Fruit fly (Drosophila melanogaster): ENCODE measurements around the gene CG4907.

CG4907 gene

DNA sequence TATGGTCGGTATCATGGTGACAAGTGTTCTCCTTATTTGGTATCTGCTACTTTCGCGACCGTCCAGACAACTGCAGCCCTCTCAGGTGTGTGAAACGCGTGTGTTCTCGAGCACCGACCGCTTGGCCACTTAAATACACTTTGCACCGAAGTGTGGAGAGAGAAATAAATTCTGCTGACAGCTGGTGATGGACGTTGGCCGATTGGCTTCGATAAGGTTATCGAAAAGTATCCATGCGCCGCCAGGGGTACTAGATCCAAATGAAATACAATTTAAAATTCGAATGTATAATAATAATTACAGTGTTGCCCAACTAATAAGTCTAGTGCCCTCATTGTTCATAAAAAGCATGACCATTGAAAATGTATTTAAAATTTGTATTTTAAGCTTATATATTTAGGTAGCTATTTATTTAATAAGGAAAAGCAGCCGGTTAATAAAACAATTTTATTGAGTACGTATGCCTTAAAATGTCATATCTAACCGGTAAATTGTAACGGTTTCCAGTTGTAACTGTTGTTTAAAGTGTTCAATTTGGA lies 24.2 kb downstream of the CG4907 start, which contains the start of the genes Gclm and CG17625:
Gclm (minus strand) TSS at position 175 of the 539 bp plus-strand sequence.
CG17625 (plus strand) TSS at position 514 of the 539 bp plus-strand sequence.
- TF ChIP-seq pan (optimal IDR thresholded peaks at IDR 0.05): no peak
- peak; percentile 60 for TF ChIP-seq br (GFP tag; optimal IDR thresholded peaks at IDR 0.05)
- peak; percentile 48 for TF ChIP-seq fru (GFP tag; optimal IDR thresholded peaks at IDR 0.05)
- TF ChIP-seq CG9705 (GFP tag; optimal IDR thresholded peaks at IDR 0.05): peak; percentile 26
- TF ChIP-seq Dif (GFP tag; optimal IDR thresholded peaks at IDR 0.05; ENCODE audit: partially characterized antibody): no peak
- TF ChIP-seq dl (GFP tag; optimal IDR thresholded peaks at IDR 0.05; ENCODE audit: insufficient read depth in 1 of 2, partially characterized antibody in 2 of 2): no peak
- no peak for TF ChIP-seq Rel (GFP tag; optimal IDR thresholded peaks at IDR 0.05)
- TF ChIP-seq Rel (tag; optimal IDR thresholded peaks at IDR 0.05): peak; percentile 57
- TF ChIP-seq Hr78 (GFP tag; optimal IDR thresholded peaks at IDR 0.05): no peak
- TF ChIP-seq sage (GFP tag; optimal IDR thresholded peaks at IDR 0.05): no peak
- TF ChIP-seq foxo (GFP tag; optimal IDR thresholded peaks at IDR 0.05): peak in 1 of 2 experiments; percentile 55
- TF ChIP-seq Myc (optimal IDR thresholded peaks at IDR 0.05): no peak
- no peak for TF ChIP-seq Jra (GFP tag; optimal IDR thresholded peaks at IDR 0.05)
- no peak for TF ChIP-seq Dfd (GFP tag; optimal IDR thresholded peaks at IDR 0.05)
- TF ChIP-seq Hnf4 (GFP tag; optimal IDR thresholded peaks at IDR 0.05): no peak
- no peak for TF ChIP-seq jim (GFP tag; optimal IDR thresholded peaks at IDR 0.05)
- no peak for TF ChIP-seq N (GFP tag; optimal IDR thresholded peaks at IDR 0.05)
- TF ChIP-seq dmrt93B (GFP tag; optimal IDR thresholded peaks at IDR 0.05): no peak
- no peak for TF ChIP-seq brk (GFP tag; optimal IDR thresholded peaks at IDR 0.05)
- peak; percentile 64 for TF ChIP-seq HLH106 (tag; optimal IDR thresholded peaks at IDR 0.05)
- TF ChIP-seq lola (GFP tag; optimal IDR thresholded peaks at IDR 0.05): no peak
- TF ChIP-seq CG32264 (GFP tag; optimal IDR thresholded peaks at IDR 0.05): no peak
- TF ChIP-seq dsf (GFP tag; optimal IDR thresholded peaks at IDR 0.05; ENCODE audit: borderline replicate concordance): peak; percentile 34
- TF ChIP-seq CrebA (GFP tag; optimal IDR thresholded peaks at IDR 0.05; ENCODE audit: borderline replicate concordance): no peak
- TF ChIP-seq woc (GFP tag; optimal IDR thresholded peaks at IDR 0.05): peak; percentile 42
- no peak for TF ChIP-seq tai (GFP tag; optimal IDR thresholded peaks at IDR 0.05)
- no peak for TF ChIP-seq Mio (GFP tag; optimal IDR thresholded peaks at IDR 0.05)
- peak; percentile 61 for TF ChIP-seq rgr (GFP tag; optimal IDR thresholded peaks at IDR 0.05)
- peak; percentile 52 for TF ChIP-seq Hr83 (GFP tag; optimal IDR thresholded peaks at IDR 0.05; ENCODE audit: poor library complexity, severe bottlenecking)
- TF ChIP-seq psq (GFP tag; optimal IDR thresholded peaks at IDR 0.05): peak; percentile 46
- TF ChIP-seq sv (GFP tag; optimal IDR thresholded peaks at IDR 0.05): peak; percentile 47
- TF ChIP-seq h (GFP tag; optimal IDR thresholded peaks at IDR 0.05): peak; percentile 67
- TF ChIP-seq GATAd (GFP tag; optimal IDR thresholded peaks at IDR 0.05): no peak
- peak; percentile 58 for TF ChIP-seq OdsH (GFP tag; optimal IDR thresholded peaks at IDR 0.05)
- TF ChIP-seq Vsx2 (GFP tag; optimal IDR thresholded peaks at IDR 0.05; ENCODE audit: partially characterized antibody): no peak
- TF ChIP-seq Sp1 (GFP tag; optimal IDR thresholded peaks at IDR 0.05): peak; percentile 59
- TF ChIP-seq Abd-B (GFP tag; optimal IDR thresholded peaks at IDR 0.05): no peak
- peak; percentile 3 for TF ChIP-seq ey (GFP tag; optimal IDR thresholded peaks at IDR 0.05)
- no peak for TF ChIP-seq usp (GFP tag; optimal IDR thresholded peaks at IDR 0.05)

dm6 chr3R:22684948-22685253 lies 25.7 kb downstream of the CG4907 start:
- no peak for TF ChIP-seq sage (GFP tag; optimal IDR thresholded peaks at IDR 0.05)
- no peak for TF ChIP-seq Hr83 (GFP tag; optimal IDR thresholded peaks at IDR 0.05; ENCODE audit: poor library complexity, severe bottlenecking)
- TF ChIP-seq GATAd (GFP tag; optimal IDR thresholded peaks at IDR 0.05): no peak
- TF ChIP-seq dl (GFP tag; optimal IDR thresholded peaks at IDR 0.05; ENCODE audit: insufficient read depth in 1 of 2, partially characterized antibody in 2 of 2): no peak
- no peak for TF ChIP-seq foxo (GFP tag; optimal IDR thresholded peaks at IDR 0.05)
- TF ChIP-seq CG9705 (GFP tag; optimal IDR thresholded peaks at IDR 0.05): no peak
- TF ChIP-seq rgr (GFP tag; optimal IDR thresholded peaks at IDR 0.05): no peak

Data from whole organism, wandering third instar larva.